Fruit fly (Drosophila melanogaster) whole organism, prepupa: ENCODE data around the gene CG17292.

ENCODE experiments used
- Blimp-1 ChIP-seq: fragments of 200-800 bp; sonication (Bioruptor generic); optimal IDR thresholded peaks from 3 replicates; lab custom pipeline; 2017; ENCODE audit warnings: missing biosample characterization, missing genetic modification characterization, mild to moderate bottlenecking, moderate library complexity, missing genetic modification reagents
- CG10631 ChIP-seq: fragments of 200-800 bp; sonication (Bioruptor generic); optimal IDR thresholded peaks from 2 replicates; lab custom pipeline; 2016; ENCODE audit warnings: missing biosample characterization, missing genetic modification characterization
- CG10669 ChIP-seq: fragments of 200-800 bp; sonication (Bioruptor generic); optimal IDR thresholded peaks from 3 replicates; lab custom pipeline; 2018; ENCODE audit warnings: missing biosample characterization, mild to moderate bottlenecking, missing genetic modification characterization, moderate library complexity
- CG11294 ChIP-seq: fragments of 200-800 bp; sonication (Bioruptor generic); IDR thresholded peaks from 2 replicates; pipeline ENCODE4 v1.3.6; 2022; ENCODE audit warnings: missing biosample characterization, missing genetic modification characterization
- CG11762 ChIP-seq: fragments of 200-800 bp; sonication (Bioruptor generic); optimal IDR thresholded peaks from 3 replicates; lab custom pipeline; 2016; ENCODE audit warnings: missing biosample characterization, missing genetic modification characterization; ENCODE audit not compliant: insufficient read depth
- CG11902 ChIP-seq: fragments of 200-800 bp; sonication (Bioruptor generic); optimal IDR thresholded peaks from 3 replicates; lab custom pipeline; 2016; ENCODE audit warnings: missing biosample characterization, missing genetic modification characterization
- CG16779 ChIP-seq: fragments of 200-800 bp; sonication (Bioruptor generic); optimal IDR thresholded peaks from 3 replicates; lab custom pipeline; 2017; ENCODE audit warnings: missing biosample characterization, mild to moderate bottlenecking, missing genetic modification characterization
- CG31627 ChIP-seq: fragments of 200-800 bp; sonication (Bioruptor generic); optimal IDR thresholded peaks from 3 replicates; lab custom pipeline; 2016; ENCODE audit warnings: missing biosample characterization, missing genetic modification characterization
- CG34406 ChIP-seq: fragments of 200-800 bp; sonication (Bioruptor generic); optimal IDR thresholded peaks from 3 replicates; lab custom pipeline; 2016; ENCODE audit warnings: missing biosample characterization, missing genetic modification characterization
- CG4318 ChIP-seq: fragments of 200-800 bp; sonication (Bioruptor generic); optimal IDR thresholded peaks from 3 replicates; lab custom pipeline; 2017; ENCODE audit warnings: missing biosample characterization, mild to moderate bottlenecking, missing genetic modification characterization
- CG6163 ChIP-seq: fragments of 200-800 bp; sonication (Bioruptor generic); IDR thresholded peaks from 3 replicates; pipeline ENCODE4 v1.3.6; 2022; ENCODE audit warnings: missing biosample characterization, missing genetic modification characterization
- CG6792 ChIP-seq: fragments of 200-800 bp; sonication (Bioruptor generic); optimal IDR thresholded peaks from 3 replicates; lab custom pipeline; 2016; ENCODE audit warnings: missing biosample characterization, missing genetic modification characterization
- CG6808 ChIP-seq: fragments of 200-800 bp; sonication (Bioruptor generic); optimal IDR thresholded peaks from 3 replicates; lab custom pipeline; 2017; ENCODE audit warnings: missing biosample characterization, missing genetic modification characterization, mild to moderate bottlenecking, moderate library complexity, missing genetic modification reagents
- CG6854 ChIP-seq: fragments of 200-800 bp; sonication (Bioruptor generic); optimal IDR thresholded peaks from 2 replicates; lab custom pipeline; 2017; ENCODE audit warnings: missing biosample characterization, mild to moderate bottlenecking, missing genetic modification characterization
- CG8119 ChIP-seq: fragments of 200-800 bp; sonication (Bioruptor generic); IDR thresholded peaks from 3 replicates; pipeline ENCODE4 v1.3.6; 2022; ENCODE audit warnings: missing biosample characterization, missing genetic modification characterization
- CG8632 ChIP-seq: fragments of 200-800 bp; sonication (Bioruptor generic); optimal IDR thresholded peaks from 3 replicates; lab custom pipeline; 2016; ENCODE audit warnings: missing biosample characterization, missing genetic modification characterization
- Eip75B ChIP-seq: fragments of 200-800 bp; sonication (Bioruptor generic); optimal IDR thresholded peaks from 3 replicates; lab custom pipeline; 2016; ENCODE audit warnings: missing biosample characterization, missing genetic modification characterization
- Eip78C ChIP-seq: fragments of 200-800 bp; sonication (Bioruptor generic); peaks from one replicate; lab custom pipeline; 2016; ENCODE audit warnings: missing biosample characterization, missing genetic modification characterization
- Eip93F ChIP-seq: fragments of 200-800 bp; sonication (Bioruptor generic); optimal IDR thresholded peaks from 2 replicates; lab custom pipeline; 2016; ENCODE audit warnings: missing biosample characterization, mild to moderate bottlenecking, missing genetic modification characterization
- Ets21C ChIP-seq: fragments of 200-800 bp; sonication (Bioruptor generic); optimal IDR thresholded peaks from 3 replicates; lab custom pipeline; 2016; ENCODE audit warnings: missing biosample characterization, missing genetic modification characterization
- Ets96B ChIP-seq: fragments of 200-800 bp; optimal IDR thresholded peaks from 2 replicates; lab custom pipeline; 2019; ENCODE audit warnings: missing biosample characterization, mild to moderate bottlenecking, missing genetic modification characterization, moderate library complexity
- Gug ChIP-seq: fragments of 200-800 bp; sonication (Bioruptor generic); IDR thresholded peaks from 2 replicates; pipeline ENCODE4 v1.3.6; 2022; ENCODE audit warnings: missing biosample characterization, missing genetic modification characterization
- Hr38 ChIP-seq: sonication (Bioruptor generic); optimal IDR thresholded peaks from 2 replicates; lab custom pipeline; 2016; ENCODE audit warnings: missing biosample characterization, missing genetic modification characterization
- Hr39 ChIP-seq: fragments of 200-800 bp; sonication (Bioruptor generic); optimal IDR thresholded peaks from 2 replicates; lab custom pipeline; 2016; ENCODE audit warnings: missing biosample characterization, missing genetic modification characterization
- Lpt ChIP-seq: fragments of 200-800 bp; sonication (Bioruptor generic); optimal IDR thresholded peaks from 3 replicates; lab custom pipeline; 2016; ENCODE audit warnings: missing biosample characterization, missing genetic modification characterization
- OdsH ChIP-seq: fragments of 200-800 bp; sonication (Bioruptor generic); optimal IDR thresholded peaks from 3 replicates; lab custom pipeline; 2016; ENCODE audit warnings: missing biosample characterization, missing genetic modification characterization
- Sox102F ChIP-seq: fragments of 200-800 bp; sonication (Bioruptor generic); optimal IDR thresholded peaks from 2 replicates; lab custom pipeline; 2016; ENCODE audit warnings: missing biosample characterization, mild to moderate bottlenecking, missing genetic modification characterization
- Sox14 ChIP-seq: fragments of 200-800 bp; sonication (Bioruptor generic); optimal IDR thresholded peaks from 3 replicates; lab custom pipeline; 2016; ENCODE audit warnings: missing biosample characterization, missing genetic modification characterization
- Sox15 ChIP-seq: fragments of 200-800 bp; sonication (Bioruptor generic); optimal IDR thresholded peaks from 3 replicates; lab custom pipeline; 2016; ENCODE audit warnings: missing biosample characterization, missing genetic modification characterization
- achi ChIP-seq: fragments of 200-800 bp; sonication (Bioruptor generic); optimal IDR thresholded peaks from 3 replicates; lab custom pipeline; 2016; ENCODE audit warnings: missing biosample characterization, missing genetic modification characterization
- dsx ChIP-seq: fragments of 200-800 bp; optimal IDR thresholded peaks from 3 replicates; lab custom pipeline; 2019; ENCODE audit warnings: missing biosample characterization, mild to moderate bottlenecking, missing genetic modification characterization, moderate library complexity; ENCODE audit not compliant: poor library complexity, severe bottlenecking
- eg ChIP-seq: fragments of 200-800 bp; sonication (Bioruptor generic); IDR thresholded peaks from 3 replicates; pipeline ENCODE4 v1.3.6; 2022; ENCODE audit warnings: missing biosample characterization, missing genetic modification characterization
- esn ChIP-seq: fragments of 200-800 bp; sonication (Bioruptor generic); optimal IDR thresholded peaks from 2 replicates; lab custom pipeline; 2016; ENCODE audit warnings: missing biosample characterization, mild to moderate bottlenecking, missing genetic modification characterization, moderate library complexity
- fd59A ChIP-seq: fragments of 200-800 bp; sonication (Bioruptor generic); optimal IDR thresholded peaks from 2 replicates; lab custom pipeline; 2017; ENCODE audit warnings: missing biosample characterization, mild to moderate bottlenecking, missing genetic modification characterization, missing genetic modification reagents
- fd85E ChIP-seq: fragments of 200-800 bp; sonication (Bioruptor generic); optimal IDR thresholded peaks from 3 replicates; lab custom pipeline; 2016; ENCODE audit warnings: missing biosample characterization, missing genetic modification characterization
- lz ChIP-seq: fragments of 200-800 bp; sonication (Bioruptor generic); optimal IDR thresholded peaks from 3 replicates; lab custom pipeline; 2016; ENCODE audit warnings: missing biosample characterization, missing genetic modification characterization
- net ChIP-seq: fragments of 200-800 bp; sonication (Bioruptor generic); optimal IDR thresholded peaks from 3 replicates; lab custom pipeline; 2016; ENCODE audit warnings: missing biosample characterization, missing genetic modification characterization
- pdm3 ChIP-seq: fragments of 200-800 bp; sonication (Bioruptor generic); optimal IDR thresholded peaks from 3 replicates; lab custom pipeline; 2016; ENCODE audit warnings: missing biosample characterization, missing genetic modification characterization
- ss ChIP-seq, 2 experiments: fragments of 200-800 bp; sonication (Bioruptor generic); optimal IDR thresholded peaks; 2 replicates in 1 of 2; 3 replicates in 1 of 2; lab custom pipeline; 2017 to 2018; ENCODE audit warnings: mild to moderate bottlenecking in 2 of 2, missing biosample characterization in 2 of 2, missing genetic modification characterization in 2 of 2, moderate library complexity in 1 of 2
- svp ChIP-seq: fragments of 200-800 bp; sonication (Bioruptor generic); peaks from one replicate; lab custom pipeline; 2016; ENCODE audit warnings: missing biosample characterization, missing genetic modification characterization
- topi ChIP-seq: fragments of 200-800 bp; sonication (Bioruptor generic); optimal IDR thresholded peaks from 3 replicates; lab custom pipeline; 2016; ENCODE audit warnings: missing biosample characterization, missing genetic modification characterization
- vri ChIP-seq: fragments of 200-800 bp; sonication (Bioruptor generic); optimal IDR thresholded peaks from 3 replicates; lab custom pipeline; 2016; ENCODE audit warnings: missing biosample characterization, mild to moderate bottlenecking, missing genetic modification characterization

The CG17292 gene

dm6 chr2L:8403286-8404270 lies 33.3 kb downstream of the CG17292 start, which contains the start of gene emb (continued):
- TF ChIP-seq Sox14 (peak; percentile 70), Sox15 (GFP tag; lab: Kevin White, UChicago) (no peak), Gug (GFP tag; lab: Robert Waterston, UW) (no peak), Hr39 (GFP tag; lab: Kevin White, UChicago) (no peak), Blimp-1 (peak; percentile 11), CG6808 (peak; percentile 76), achi (GFP tag; lab: Kevin White, UChicago) (no peak), vri (GFP tag; lab: Kevin White, UChicago) (no peak), CG6854 (peak; percentile 69), CG10669 (GFP tag; lab: Kevin White, UChicago) (no peak), ss (GFP tag; optimal IDR thresholded peaks at IDR 0.05; lab: Kevin White, UChicago) (peak in 1 of 2 experiments; percentile 89), Eip75B (GFP tag; lab: Kevin White, UChicago) (no peak), CG10631 (GFP tag; lab: Kevin White, UChicago) (peak; percentile 58), CG16779 (no peak)

dm6 chr2L:8411530-8411929 lies 41.3 kb downstream of the CG17292 start, which contains the start of gene Naglu:
Gene Naglu (minus strand): TSS chr2L:8411868.
- no peak for TF ChIP-seq CG16779
- TF ChIP-seq CG11294 = no peak
- TF ChIP-seq CG4318 = no peak
- peak; percentile 12 for TF ChIP-seq CG31627 (GFP tag; lab: Kevin White, UChicago)
- no peak for TF ChIP-seq dsx
- TF ChIP-seq Lpt (GFP tag; lab: Kevin White, UChicago) = no peak
- TF ChIP-seq svp (GFP tag; lab: Kevin White, UChicago) = peak; percentile 93
- TF ChIP-seq net = no peak
- no peak for TF ChIP-seq Sox15 (GFP tag; lab: Kevin White, UChicago)
- peak; percentile 32 for TF ChIP-seq CG8632
- no peak for TF ChIP-seq lz
- no peak for TF ChIP-seq Sox102F
- TF ChIP-seq eg (GFP tag; lab: Robert Waterston, UW) = no peak
- no peak for TF ChIP-seq CG11762 (GFP tag; lab: Kevin White, UChicago)
- no peak for TF ChIP-seq CG11902 (GFP tag; lab: Kevin White, UChicago)
- no peak for TF ChIP-seq achi (GFP tag; lab: Kevin White, UChicago)
- TF ChIP-seq CG8119 (GFP tag; lab: Robert Waterston, UW) = no peak
- TF ChIP-seq CG10669 (GFP tag; lab: Kevin White, UChicago) = no peak
- peak; percentile 44 for TF ChIP-seq Eip75B (GFP tag; lab: Kevin White, UChicago)
- peak; percentile 15; the same call in 1 of the 3 replicates for TF ChIP-seq CG6163 (GFP tag; lab: Robert Waterston, UW)
- peak; percentile 74 for TF ChIP-seq Eip78C (GFP tag; lab: Kevin White, UChicago)
- TF ChIP-seq pdm3 (GFP tag; lab: Kevin White, UChicago) = no peak
- peak; percentile 46 for TF ChIP-seq CG6792
- no peak for TF ChIP-seq Eip93F
- peak; percentile 40 for TF ChIP-seq Blimp-1
- no peak for TF ChIP-seq Ets21C (GFP tag; lab: Kevin White, UChicago)
- TF ChIP-seq esn (GFP tag; lab: Kevin White, UChicago) = peak; percentile 53
- no peak for TF ChIP-seq Hr38 (GFP tag; lab: Kevin White, UChicago)
- no peak for TF ChIP-seq vri (GFP tag; lab: Kevin White, UChicago)
- TF ChIP-seq ss (GFP tag; optimal IDR thresholded peaks at IDR 0.05; lab: Kevin White, UChicago) = no peak
- no peak for TF ChIP-seq fd59A (GFP tag; lab: Kevin White, UChicago)
- no peak for TF ChIP-seq OdsH (GFP tag; lab: Kevin White, UChicago)
- TF ChIP-seq topi (GFP tag; lab: Kevin White, UChicago) = no peak
- no peak for TF ChIP-seq CG34406 (GFP tag; lab: Kevin White, UChicago)
- TF ChIP-seq fd85E (GFP tag; lab: Kevin White, UChicago) = no peak
- TF ChIP-seq Ets96B (tag; lab: Kevin White, UChicago) = no peak
- peak; percentile 0 for TF ChIP-seq CG6854
